Worm (Caenorhabditis elegans): ENCODE data around the gene nhr-195.

nhr-195 gene

ce11 chrV:8972271-8972670 is at the start of gene nhr-195:
TSS of gene nhr-195 (minus strand) at chrV:8972371.
- no peak for TF ChIP-seq W03F9.2 (tag; optimal IDR thresholded peaks at IDR 0.05)
- no peak for TF ChIP-seq him-1 (tag; optimal IDR thresholded peaks at IDR 0.05)
- no peak for TF ChIP-seq dao-5 (tag; optimal IDR thresholded peaks at IDR 0.05)

DNA sequence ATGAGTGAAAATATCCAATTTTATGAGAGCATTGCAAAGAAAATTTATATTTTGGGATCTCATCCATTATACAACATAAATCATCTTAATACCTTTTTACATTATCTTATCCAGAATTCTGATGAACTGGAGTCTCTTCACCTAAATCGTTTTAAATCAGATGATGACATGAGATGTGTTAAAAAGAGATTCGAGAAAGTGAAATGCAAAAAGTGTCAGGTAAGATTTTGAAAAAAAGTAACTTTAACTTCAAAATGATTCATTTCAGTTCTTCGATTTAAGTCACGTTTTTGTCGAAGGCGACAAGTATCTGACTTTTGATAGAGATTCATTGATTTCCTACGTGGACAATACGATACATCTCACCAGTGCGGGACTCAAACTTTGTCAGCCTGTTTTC is 46.7 kb upstream of the nhr-195 start:
- TF ChIP-seq him-1 (tag; optimal IDR thresholded peaks at IDR 0.05): no peak
- no peak for TF ChIP-seq W03F9.2 (tag; optimal IDR thresholded peaks at IDR 0.05)
- no peak for TF ChIP-seq dao-5 (tag; optimal IDR thresholded peaks at IDR 0.05)

DNA sequence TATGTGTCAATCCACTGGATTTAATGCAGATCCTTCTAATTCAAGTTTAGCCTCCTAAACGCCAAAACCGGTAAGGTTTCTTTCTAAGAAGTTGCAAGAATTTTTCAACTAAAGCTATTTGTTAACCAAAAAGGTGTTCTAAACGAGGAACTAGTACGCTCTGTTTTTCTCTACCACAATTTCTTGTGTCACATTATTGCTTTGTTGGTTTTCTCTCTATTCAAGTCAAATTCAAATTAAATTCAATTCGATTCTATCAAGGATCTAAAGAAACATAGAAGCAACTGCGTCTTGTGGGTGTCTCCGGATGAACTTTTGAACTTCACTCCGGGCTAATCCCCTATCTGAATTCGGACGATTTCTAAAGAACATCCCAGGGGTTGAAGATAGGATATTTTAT is 44.3 kb upstream of the nhr-195 start, which contains the start of gene oac-40:
Gene oac-40 (plus strand): TSS at position 301 of the 400 bp plus-strand sequence.
- TF ChIP-seq W03F9.2 (tag; optimal IDR thresholded peaks at IDR 0.05) (no peak), him-1 (tag; optimal IDR thresholded peaks at IDR 0.05) (no peak), dao-5 (tag; optimal IDR thresholded peaks at IDR 0.05) (no peak)

ce11 chrV:9015540-9015939 is 43.4 kb upstream of the nhr-195 start, which contains the start of gene srt-18:
TSS of gene srt-18 (minus strand) at chrV:9015640.
- no peak for TF ChIP-seq W03F9.2 (tag; optimal IDR thresholded peaks at IDR 0.05)
- TF ChIP-seq dao-5 (tag; optimal IDR thresholded peaks at IDR 0.05): no peak
- TF ChIP-seq him-1 (tag; optimal IDR thresholded peaks at IDR 0.05): no peak

- no peak for TF ChIP-seq him-1 (tag; optimal IDR thresholded peaks at IDR 0.05)
- no peak for TF ChIP-seq dao-5 (tag; optimal IDR thresholded peaks at IDR 0.05)
- TF ChIP-seq W03F9.2 (tag; optimal IDR thresholded peaks at IDR 0.05): no peak
These were observed 41.6 kb upstream of the nhr-195 start, which contains the start of gene srh-201 for ce11 chrV:9013765-9014164. TSS of gene srh-201 (minus strand) at chrV:9013865.

DNA sequence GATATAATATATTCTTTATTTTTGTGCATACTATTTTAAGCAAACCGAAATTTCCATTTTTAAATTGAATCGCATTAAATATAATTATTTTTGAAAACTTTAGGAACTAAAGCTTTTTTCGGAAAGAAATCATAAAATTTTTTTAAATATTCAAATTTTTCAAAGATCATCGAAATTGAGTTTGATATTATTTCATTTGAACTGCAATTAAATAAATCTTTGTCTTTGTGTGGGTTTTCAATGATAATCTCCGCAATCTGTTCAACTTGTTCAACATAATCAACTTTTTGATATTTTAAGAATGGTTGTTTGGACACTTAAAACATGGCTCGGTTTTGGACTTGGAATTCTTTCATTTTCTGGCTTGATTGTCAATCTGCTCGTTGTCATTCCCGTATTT is 37.0 kb upstream of the nhr-195 start, which contains the start of gene srx-2:
Gene srx-2 (plus strand): TSS at position 301 of the 400 bp plus-strand sequence.
- TF ChIP-seq dao-5 (tag; optimal IDR thresholded peaks at IDR 0.05) (no peak), W03F9.2 (tag; optimal IDR thresholded peaks at IDR 0.05) (no peak), him-1 (tag; optimal IDR thresholded peaks at IDR 0.05) (no peak)

DNA sequence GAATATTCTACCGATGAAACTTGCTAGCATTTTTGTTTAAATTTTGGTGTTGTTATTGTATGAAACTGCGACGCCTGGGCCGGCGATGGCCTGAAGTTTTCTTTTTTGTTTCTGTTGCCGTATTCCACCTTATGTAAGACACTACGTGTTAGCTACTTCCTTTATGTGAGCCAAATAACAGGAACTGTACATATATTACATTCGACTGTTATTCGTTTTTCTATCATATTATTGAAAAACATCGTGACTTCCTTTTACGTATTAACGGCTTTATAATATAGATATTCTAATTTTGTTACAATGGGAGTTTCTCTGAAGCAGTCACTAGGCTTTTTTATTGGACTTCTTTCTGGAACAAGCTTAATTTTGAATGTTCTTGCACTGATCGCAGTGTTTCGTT is 33.1 kb upstream of the nhr-195 start, which contains the start of gene srx-3:
Gene srx-3 (plus strand): TSS at position 301 of the 400 bp plus-strand sequence.
- TF ChIP-seq dao-5 (tag; optimal IDR thresholded peaks at IDR 0.05) (no peak), him-1 (tag; optimal IDR thresholded peaks at IDR 0.05) (no peak), W03F9.2 (tag; optimal IDR thresholded peaks at IDR 0.05) (no peak)

DNA sequence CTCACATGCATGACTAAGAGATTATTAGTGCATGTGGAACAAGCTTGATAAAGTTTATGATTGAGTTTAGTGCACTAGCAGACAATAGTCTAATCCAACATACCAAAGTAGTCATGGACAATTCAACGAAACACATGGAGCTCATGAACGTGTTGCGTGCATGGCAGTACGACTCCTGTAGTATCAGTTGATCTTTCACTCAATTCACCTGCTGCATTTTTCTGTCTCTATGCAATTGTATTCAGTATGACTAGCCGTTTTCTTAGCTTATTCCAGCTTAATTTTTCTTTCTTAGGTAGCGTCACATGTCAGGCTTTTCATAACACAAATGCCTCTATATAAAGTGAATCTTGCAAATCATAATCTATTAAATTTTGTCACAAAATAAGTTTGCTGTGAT is 31.1 kb upstream of the nhr-195 start, which contains the start of gene srx-1:
Gene srx-1 (plus strand): TSS at position 382 of the 400 bp plus-strand sequence.
- TF ChIP-seq W03F9.2 (tag; optimal IDR thresholded peaks at IDR 0.05) (no peak), him-1 (tag; optimal IDR thresholded peaks at IDR 0.05) (no peak), dao-5 (tag; optimal IDR thresholded peaks at IDR 0.05) (no peak)

DNA sequence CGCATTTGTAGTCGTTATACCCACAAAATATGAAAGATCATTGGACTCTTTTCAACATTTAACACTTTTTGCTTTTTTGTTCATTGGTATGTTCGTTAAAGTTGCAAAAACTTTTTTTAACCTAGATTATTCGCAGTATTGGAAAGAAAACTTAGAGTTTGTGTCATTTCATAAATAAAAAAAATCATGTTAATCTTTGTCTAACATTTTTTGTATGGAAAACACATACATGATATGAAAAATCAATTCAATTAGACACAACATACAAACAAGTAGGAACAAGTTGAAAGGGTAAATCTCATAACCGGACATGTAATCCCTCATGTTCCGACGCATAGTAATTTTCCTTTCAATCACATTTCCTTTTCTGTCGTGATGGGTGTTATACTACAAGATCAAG is 29.0 kb upstream of the nhr-195 start, which contains the start of gene F59E11.2:
Gene F59E11.2 (plus strand): TSS at position 301 of the 400 bp plus-strand sequence.
- TF ChIP-seq him-1 (tag; optimal IDR thresholded peaks at IDR 0.05) (no peak), dao-5 (tag; optimal IDR thresholded peaks at IDR 0.05) (no peak), W03F9.2 (tag; optimal IDR thresholded peaks at IDR 0.05) (no peak)

ce11 chrV:8994801-8995200 is 22.6 kb upstream of the nhr-195 start, which contains the start of gene F59E11.5:
TSS of gene F59E11.5 (plus strand) at chrV:8995101.
- TF ChIP-seq W03F9.2 (tag; optimal IDR thresholded peaks at IDR 0.05) (no peak), him-1 (tag; optimal IDR thresholded peaks at IDR 0.05) (no peak), dao-5 (tag; optimal IDR thresholded peaks at IDR 0.05) (no peak)

DNA sequence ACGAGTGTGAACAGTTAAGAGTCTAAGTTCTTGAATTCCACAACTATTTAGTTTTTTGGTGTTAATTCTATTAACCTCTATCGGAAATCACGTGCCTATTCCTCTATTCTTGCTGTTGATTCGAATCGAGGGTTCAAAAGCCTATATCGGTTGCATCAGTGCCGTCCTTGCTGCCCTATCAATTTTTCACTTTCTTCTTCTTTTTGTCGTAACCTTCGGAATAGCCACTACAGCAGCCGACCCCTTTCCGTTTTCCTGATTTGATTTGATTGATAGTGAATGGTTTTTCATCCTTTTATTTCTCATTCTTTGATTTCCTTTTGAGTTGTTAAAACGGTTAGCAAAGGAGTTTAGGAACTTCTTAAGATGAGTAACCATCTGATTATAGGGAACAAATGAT is 22.1 kb upstream of the nhr-195 start:
- TF ChIP-seq W03F9.2 (tag; optimal IDR thresholded peaks at IDR 0.05) (no peak), him-1 (tag; optimal IDR thresholded peaks at IDR 0.05) (no peak), dao-5 (tag; optimal IDR thresholded peaks at IDR 0.05) (no peak)

DNA sequence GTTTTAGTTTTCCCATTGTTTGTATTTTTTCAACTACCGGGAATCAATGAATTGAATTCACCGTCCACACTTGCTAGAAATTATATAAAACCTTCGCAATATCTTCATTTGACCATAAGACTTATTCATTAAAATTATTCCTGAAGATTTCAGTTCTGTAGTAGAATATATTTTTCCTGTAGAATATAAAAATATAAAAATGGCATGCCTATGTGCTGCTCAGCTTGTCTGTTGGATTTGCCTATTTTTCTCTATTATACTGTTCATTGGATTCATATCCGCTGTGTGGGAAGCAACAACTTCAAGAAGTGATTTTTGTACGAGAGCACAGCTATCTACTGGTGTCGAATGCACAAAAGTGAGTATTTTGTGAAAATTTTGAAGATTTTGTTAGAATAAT is 19.5 kb upstream of the nhr-195 start, which contains the start of gene F59E11.6:
Gene F59E11.6 (plus strand): TSS at position 111 of the 400 bp plus-strand sequence.
- TF ChIP-seq W03F9.2 (tag; optimal IDR thresholded peaks at IDR 0.05) (no peak), him-1 (tag; optimal IDR thresholded peaks at IDR 0.05) (no peak), dao-5 (tag; optimal IDR thresholded peaks at IDR 0.05) (no peak)

DNA sequence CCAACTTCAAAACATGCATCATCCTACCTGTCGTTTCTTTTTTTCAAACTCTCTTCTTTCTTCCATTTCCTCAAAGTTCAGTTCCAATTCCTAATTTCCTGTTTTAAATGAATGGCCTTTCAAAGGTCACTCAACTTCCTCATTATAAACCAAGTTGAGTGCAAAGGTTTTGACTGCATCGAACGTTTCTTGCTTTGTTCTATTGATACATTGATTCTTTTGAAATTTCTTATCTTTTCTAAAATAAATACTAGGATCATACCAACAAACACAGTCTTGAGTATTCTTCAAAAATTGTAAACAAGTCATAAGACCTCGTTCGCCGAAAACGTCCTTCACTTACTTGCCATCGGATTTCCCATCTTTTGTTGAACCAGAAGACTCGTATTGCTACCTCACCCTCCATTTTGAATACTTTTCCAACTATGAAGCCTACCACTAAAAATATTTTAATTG is 18.1 kb upstream of the nhr-195 start, which contains the start of gene F59E11.7:
Gene F59E11.7 (plus strand): TSS at position 51 of the 456 bp plus-strand sequence.
- no peak for TF ChIP-seq him-1 (tag; optimal IDR thresholded peaks at IDR 0.05)
- TF ChIP-seq W03F9.2 (tag; optimal IDR thresholded peaks at IDR 0.05): no peak
- no peak for TF ChIP-seq dao-5 (tag; optimal IDR thresholded peaks at IDR 0.05)

ce11 chrV:8988104-8988503 is 15.9 kb upstream of the nhr-195 start, which contains the start of gene str-87:
TSS of gene str-87 (minus strand) at chrV:8988204.
- TF ChIP-seq dao-5 (tag; optimal IDR thresholded peaks at IDR 0.05) (no peak), him-1 (tag; optimal IDR thresholded peaks at IDR 0.05) (no peak), W03F9.2 (tag; optimal IDR thresholded peaks at IDR 0.05) (no peak)
